Fruit fly (Drosophila melanogaster) whole organism, embryonic: ENCODE measurements around the gene Mbs.

Experiments
- CG10147 ChIP-seq: fragments of 200-800 bp; sonication (Bioruptor generic); optimal IDR thresholded peaks from 2 replicates; lab custom pipeline; 2019; ENCODE audit warnings: missing biosample characterization, mild to moderate bottlenecking, missing genetic modification characterization, moderate library complexity
- CG10267 ChIP-seq: fragments of 200-800 bp; sonication (Bioruptor generic); optimal IDR thresholded peaks from 2 replicates; lab custom pipeline; 2018; ENCODE audit warnings: missing biosample characterization, mild to moderate bottlenecking, missing genetic modification characterization, moderate library complexity
- CG10654 ChIP-seq: fragments of 200-800 bp; sonication (Bioruptor generic); optimal IDR thresholded peaks from 2 replicates; lab custom pipeline; 2016; ENCODE audit warnings: missing biosample characterization, missing genetic modification characterization
- CG11398 ChIP-seq: fragments of 200-800 bp; sonication (Bioruptor generic); optimal IDR thresholded peaks from 2 replicates; lab custom pipeline; 2016; ENCODE audit warnings: missing biosample characterization, missing genetic modification characterization
- CG12769 ChIP-seq: fragments of 200-800 bp; sonication (Bioruptor generic); optimal IDR thresholded peaks from 2 replicates; lab custom pipeline; 2019; ENCODE audit warnings: missing biosample characterization, mild to moderate bottlenecking, missing genetic modification characterization, moderate library complexity
- CG13123 ChIP-seq: fragments of 200-800 bp; sonication (Bioruptor generic); optimal IDR thresholded peaks from 2 replicates; lab custom pipeline; 2016; ENCODE audit warnings: missing biosample characterization, missing genetic modification characterization
- CG15269 ChIP-seq: fragments of 200-800 bp; sonication (Bioruptor generic); optimal IDR thresholded peaks from 2 replicates; lab custom pipeline; 2018; ENCODE audit warnings: missing biosample characterization, mild to moderate bottlenecking, missing genetic modification characterization, moderate library complexity
- CG1602 ChIP-seq: fragments of 200-800 bp; sonication (Bioruptor generic); optimal IDR thresholded peaks from 3 replicates; lab custom pipeline; 2016; ENCODE audit warnings: missing biosample characterization, missing genetic modification characterization
- CG16779 ChIP-seq: fragments of 200-800 bp; sonication (Bioruptor generic); IDR thresholded peaks from 2 replicates; pipeline ENCODE4 v1.3.6; 2022; ENCODE audit warnings: missing biosample characterization, missing genetic modification characterization
- CG2678 ChIP-seq: fragments of 200-800 bp; sonication (Bioruptor generic); optimal IDR thresholded peaks from 3 replicates; lab custom pipeline; 2019; ENCODE audit warnings: missing biosample characterization, mild to moderate bottlenecking, missing genetic modification characterization, moderate library complexity
- CG2875 ChIP-seq: fragments of 200-800 bp; sonication (Bioruptor generic); optimal IDR thresholded peaks from 2 replicates; lab custom pipeline; 2017; ENCODE audit warnings: missing biosample characterization, mild to moderate bottlenecking, missing genetic modification characterization, missing genetic modification reagents
- CG2889 ChIP-seq: fragments of 200-800 bp; sonication (Bioruptor generic); IDR thresholded peaks from 3 replicates; pipeline ENCODE4 v1.3.6; 2022; ENCODE audit warnings: missing biosample characterization, missing genetic modification characterization
- CG30020 ChIP-seq: fragments of 200-800 bp; optimal IDR thresholded peaks from 2 replicates; lab custom pipeline; 2019; ENCODE audit warnings: missing biosample characterization, mild to moderate bottlenecking, missing genetic modification characterization, moderate library complexity
- CG31365 ChIP-seq: fragments of 200-800 bp; sonication (Bioruptor generic); optimal IDR thresholded peaks from 2 replicates; lab custom pipeline; 2018; ENCODE audit warnings: missing biosample characterization, mild to moderate bottlenecking, missing genetic modification characterization
- CG31388 ChIP-seq: fragments of 200-800 bp; sonication (Bioruptor generic); optimal IDR thresholded peaks from 2 replicates; lab custom pipeline; 2016; ENCODE audit warnings: missing biosample characterization, missing genetic modification characterization
- CG34224 ChIP-seq: fragments of 200-800 bp; sonication (Bioruptor generic); IDR thresholded peaks from 3 replicates; pipeline ENCODE4 v1.3.6; 2022; ENCODE audit warnings: missing biosample characterization, missing genetic modification characterization; ENCODE audit not compliant: partially characterized antibody
- CG3838 ChIP-seq: fragments of 200-800 bp; sonication (Bioruptor generic); optimal IDR thresholded peaks from 3 replicates; lab custom pipeline; 2016; ENCODE audit warnings: missing biosample characterization, missing genetic modification characterization
- CG3995 ChIP-seq: fragments of 200-800 bp; sonication (Bioruptor generic); optimal IDR thresholded peaks from 3 replicates; lab custom pipeline; 2016; ENCODE audit warnings: missing biosample characterization, missing genetic modification characterization
- CG4424 ChIP-seq: fragments of 200-800 bp; sonication (Bioruptor generic); optimal IDR thresholded peaks from 3 replicates; lab custom pipeline; 2016; ENCODE audit warnings: missing biosample characterization, missing genetic modification characterization
- CG4617 ChIP-seq: fragments of 200-800 bp; sonication (Bioruptor generic); optimal IDR thresholded peaks from 3 replicates; lab custom pipeline; 2016; ENCODE audit warnings: missing biosample characterization, missing genetic modification characterization, borderline replicate concordance
- CG8281 ChIP-seq: fragments of 200-800 bp; sonication (Bioruptor generic); optimal IDR thresholded peaks from 2 replicates; lab custom pipeline; 2018; ENCODE audit warnings: missing biosample characterization, mild to moderate bottlenecking, missing genetic modification characterization, moderate library complexity
- CG8478 ChIP-seq: fragments of >200 bp; optimal IDR thresholded peaks from 2 replicates; lab custom pipeline; 2018
- CG8944 ChIP-seq: fragments of 200-800 bp; sonication (Bioruptor generic); optimal IDR thresholded peaks from 3 replicates; lab custom pipeline; 2016; ENCODE audit warnings: missing biosample characterization, missing genetic modification characterization
- CG9797 ChIP-seq: fragments of 200-800 bp; sonication (Bioruptor generic); optimal IDR thresholded peaks from 3 replicates; lab custom pipeline; 2018; ENCODE audit warnings: missing biosample characterization, mild to moderate bottlenecking, missing genetic modification characterization
- CG9817 ChIP-seq: fragments of 200-800 bp; sonication (Bioruptor generic); optimal IDR thresholded peaks from 2 replicates; lab custom pipeline; 2018; ENCODE audit warnings: missing biosample characterization, mild to moderate bottlenecking, missing genetic modification characterization, moderate library complexity
- Dll ChIP-seq: fragments of 200-800 bp; sonication (Bioruptor generic); IDR thresholded peaks from 4 replicates; pipeline ENCODE4 v1.3.6; 2022; ENCODE audit warnings: missing biosample characterization, missing genetic modification characterization; ENCODE audit not compliant: partially characterized antibody
- Doc2 ChIP-seq: fragments of 200-800 bp; sonication (Bioruptor generic); IDR thresholded peaks from 2 replicates; pipeline ENCODE4 v1.3.6; 2022; ENCODE audit warnings: missing biosample characterization, missing genetic modification characterization
- Elba2 ChIP-seq: fragments of 200-800 bp; sonication (Bioruptor generic); optimal IDR thresholded peaks from 3 replicates; lab custom pipeline; 2016; ENCODE audit warnings: missing biosample characterization, missing genetic modification characterization
- Ets97D ChIP-seq: fragments of 200-800 bp; sonication (Bioruptor generic); optimal IDR thresholded peaks from 3 replicates; lab custom pipeline; 2016; ENCODE audit warnings: missing biosample characterization, missing genetic modification characterization
- H2.0 ChIP-seq: fragments of 200-800 bp; sonication (Bioruptor generic); IDR thresholded peaks from 2 replicates; pipeline ENCODE4 v1.3.6; 2022; ENCODE audit warnings: missing biosample characterization, missing genetic modification characterization
- Hmx ChIP-seq: fragments of 200-800 bp; sonication (Bioruptor generic); optimal IDR thresholded peaks from 2 replicates; lab custom pipeline; 2016; ENCODE audit warnings: missing biosample characterization, missing genetic modification characterization
- Hr39 ChIP-seq: fragments of >200 bp; optimal IDR thresholded peaks from 2 replicates; lab custom pipeline; 2017
- Lhr ChIP-seq: fragments of 200-800 bp; sonication (Bioruptor generic); optimal IDR thresholded peaks from 3 replicates; lab custom pipeline; 2017; ENCODE audit warnings: mild to moderate bottlenecking, missing biosample characterization, missing genetic modification reagents, missing genetic modification characterization
- Mes4 ChIP-seq: fragments of 200-800 bp; sonication (Bioruptor generic); optimal IDR thresholded peaks from 2 replicates; lab custom pipeline; 2016; ENCODE audit warnings: missing biosample characterization, missing genetic modification characterization
- Taf1 ChIP-seq: fragments of 200-800 bp; sonication (Bioruptor generic); IDR thresholded peaks from 2 replicates; pipeline ENCODE4 v1.3.6; 2022; ENCODE audit warnings: missing biosample characterization, missing genetic modification characterization
- al ChIP-seq: fragments of 200-800 bp; sonication (Bioruptor generic); IDR thresholded peaks from 2 replicates; pipeline ENCODE4 v1.3.6; 2022; ENCODE audit warnings: missing biosample characterization, missing genetic modification characterization
- amos ChIP-seq: fragments of 200-800 bp; sonication (Bioruptor generic); IDR thresholded peaks from 2 replicates; pipeline ENCODE4 v1.3.6; 2022; ENCODE audit warnings: missing biosample characterization, missing genetic modification characterization; ENCODE audit not compliant: partially characterized antibody
- croc ChIP-seq: fragments of 200-800 bp; sonication (Bioruptor generic); conservative IDR thresholded peaks from 3 replicates; pipeline ENCODE4 v1.3.6; 2022; ENCODE audit warnings: missing biosample characterization, missing genetic modification characterization
- fd3F ChIP-seq: fragments of 200-800 bp; sonication (Bioruptor generic); optimal IDR thresholded peaks from 2 replicates; lab custom pipeline; 2018; ENCODE audit warnings: missing biosample characterization, mild to moderate bottlenecking, missing genetic modification characterization, moderate library complexity
- fd64A ChIP-seq: fragments of 200-800 bp; sonication (Bioruptor generic); optimal IDR thresholded peaks from 3 replicates; lab custom pipeline; 2018; ENCODE audit warnings: missing biosample characterization, mild to moderate bottlenecking, missing genetic modification characterization
- gce ChIP-seq: fragments of 200-800 bp; sonication (Bioruptor generic); IDR thresholded peaks from 3 replicates; pipeline ENCODE4 v1.3.6; 2022; ENCODE audit warnings: missing biosample characterization, missing genetic modification characterization
- ind ChIP-seq: fragments of 200-800 bp; sonication (Bioruptor generic); optimal IDR thresholded peaks from 3 replicates; lab custom pipeline; 2016; ENCODE audit warnings: missing biosample characterization, missing genetic modification characterization
- kah ChIP-seq: fragments of 200-800 bp; sonication (Bioruptor generic); optimal IDR thresholded peaks from 2 replicates; lab custom pipeline; 2018; ENCODE audit warnings: missing biosample characterization, mild to moderate bottlenecking, missing genetic modification characterization
- schlank ChIP-seq: fragments of 200-800 bp; sonication (Bioruptor generic); optimal IDR thresholded peaks from 2 replicates; lab custom pipeline; 2018; ENCODE audit warnings: missing biosample characterization, mild to moderate bottlenecking, missing genetic modification characterization
- sd ChIP-seq: fragments of 200-800 bp; sonication (Bioruptor generic); optimal IDR thresholded peaks from 3 replicates; lab custom pipeline; 2018; ENCODE audit warnings: missing biosample characterization, mild to moderate bottlenecking, missing genetic modification characterization, moderate library complexity
- stc ChIP-seq: fragments of 200-800 bp; sonication (Bioruptor generic); IDR thresholded peaks from 2 replicates; pipeline ENCODE4 v1.3.6; 2022; ENCODE audit warnings: missing biosample characterization, missing genetic modification characterization
- tll ChIP-seq, 2 experiments: fragments of 200-800 bp in 1 of 2; fragments of >200 bp in 1 of 2; sonication (Bioruptor generic) in 1 of 2; optimal IDR thresholded peaks; 2 replicates each; lab custom pipeline; 2017 to 2019; ENCODE audit warnings: missing biosample characterization in 2 of 2, missing genetic modification characterization in 2 of 2, mild to moderate bottlenecking in 1 of 2, moderate library complexity in 1 of 2
- tna ChIP-seq: fragments of 200-800 bp; sonication (Bioruptor generic); IDR thresholded peaks from 2 replicates; pipeline ENCODE4 v1.3.6; 2022; ENCODE audit warnings: missing biosample characterization, missing genetic modification characterization; ENCODE audit not compliant: partially characterized antibody
- unc-4 ChIP-seq: fragments of 200-800 bp; sonication (Bioruptor generic); IDR thresholded peaks from 2 replicates; pipeline ENCODE4 v1.3.6; 2022; ENCODE audit warnings: missing biosample characterization, missing genetic modification characterization; ENCODE audit not compliant: partially characterized antibody

The Mbs gene

DNA sequence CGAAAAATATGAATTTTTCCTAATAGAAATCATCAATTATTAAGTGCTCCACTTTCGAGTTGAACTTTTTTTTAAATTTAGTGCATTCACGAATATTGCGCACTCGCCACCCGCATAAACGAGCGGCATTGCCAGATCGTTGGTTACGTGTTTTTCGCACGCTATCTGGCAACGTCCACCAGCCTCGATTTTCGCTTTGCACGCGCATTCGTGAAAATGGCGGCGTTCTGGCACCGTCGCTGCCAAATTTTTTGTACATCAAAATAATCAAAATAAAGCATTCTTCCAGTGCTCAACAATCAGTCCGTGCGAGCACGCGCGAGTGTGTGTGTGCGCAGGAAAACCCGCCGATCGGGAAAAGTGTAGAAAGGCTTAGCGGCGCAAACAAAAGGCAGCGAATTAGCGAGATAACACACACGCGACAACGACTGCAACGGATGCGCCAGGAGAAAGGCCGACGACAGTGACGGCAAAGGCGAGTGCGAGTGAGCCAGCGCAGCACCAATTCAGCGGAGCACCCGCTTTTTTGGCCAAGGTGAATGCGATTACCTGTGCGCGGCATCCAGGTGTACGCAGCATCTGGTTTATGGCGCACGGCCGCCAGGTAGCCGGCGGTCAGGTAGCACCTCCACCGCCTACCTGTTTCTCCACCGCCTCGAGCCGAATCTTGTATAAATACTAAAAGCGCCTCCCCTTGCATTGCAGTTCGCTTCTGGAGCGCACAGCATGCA, 62.0 kb downstream of the Mbs start (continued):
- TF ChIP-seq H2.0 (peak; percentile 67), Mes4 (peak; percentile 80), CG9817 (tag; lab: Kevin White, UChicago) (peak; percentile 79), al (GFP tag; lab: Robert Waterston, UW) (peak; percentile 71), kah (GFP tag; lab: Kevin White, UChicago) (peak; percentile 45), Taf1 (GFP tag; lab: Robert Waterston, UW) (peak; percentile 22; the same call in 1 of the 2 replicates), ind (GFP tag; lab: Kevin White, UChicago) (peak; percentile 83), sd (no peak), stc (GFP tag; lab: Robert Waterston, UW) (peak; percentile 75), Hmx (GFP tag; lab: Kevin White, UChicago) (peak; percentile 68), croc (peak; percentile 39; the same call in 2 of the 3 replicates), fd64A (GFP tag; lab: Kevin White, UChicago) (peak; percentile 5), CG15269 (tag; lab: Kevin White, UChicago) (no peak), fd3F (GFP tag; lab: Kevin White, UChicago) (peak; percentile 72), CG3995 (GFP tag; lab: Kevin White, UChicago) (no peak), CG10654 (GFP tag; lab: Kevin White, UChicago) (peak; percentile 77), CG8478 (lab: Kevin White, UChicago) (no peak), Elba2 (no peak), CG10267 (tag; lab: Kevin White, UChicago) (peak; percentile 82), CG3838 (GFP tag; lab: Kevin White, UChicago) (peak; percentile 46), CG4424 (GFP tag; lab: Kevin White, UChicago) (peak; percentile 71), CG10147 (GFP tag; lab: Kevin White, UChicago) (peak; percentile 84), CG16779 (GFP tag; lab: Robert Waterston, UW) (no peak), CG30020 (tag; lab: Kevin White, UChicago) (peak; percentile 59), Hr39 (lab: Kevin White, UChicago) (no peak), CG1602 (GFP tag; lab: Kevin White, UChicago) (peak; percentile 74), CG31365 (peak; percentile 69), tll (GFP tag; optimal IDR thresholded peaks at IDR 0.05; lab: Kevin White, UChicago) (peak in 1 of 2 experiments; percentile 59), CG34224 (peak; percentile 53), amos (GFP tag; lab: Robert Waterston, UW) (peak; percentile 77), CG9797 (no peak), CG8944 (peak; percentile 75), CG4617 (GFP tag; lab: Kevin White, UChicago) (peak; percentile 88), Dll (GFP tag; lab: Robert Waterston, UW) (peak; percentile 72), unc-4 (peak; percentile 68), CG11398 (GFP tag; lab: Kevin White, UChicago) (peak; percentile 60), Lhr (GFP tag; lab: Kevin White, UChicago) (peak; percentile 61), CG8281 (tag; lab: Kevin White, UChicago) (no peak), schlank (peak; percentile 60), CG2678 (no peak), CG2889 (GFP tag; lab: Robert Waterston, UW) (no peak), CG12769 (no peak), tna (peak; percentile 18; the same call in 1 of the 2 replicates), gce (GFP tag; lab: Robert Waterston, UW) (peak; percentile 53; the same call in 1 of the 3 replicates), Doc2 (no peak), CG13123 (GFP tag; lab: Kevin White, UChicago) (peak; percentile 61), Ets97D (GFP tag; lab: Kevin White, UChicago) (peak; percentile 92), CG31388 (GFP tag; lab: Kevin White, UChicago) (no peak), CG2875 (GFP tag; lab: Kevin White, UChicago) (peak; percentile 64)
